Fruit fly (Drosophila melanogaster) whole organism, prepupa: ENCODE measurements around the gene wdb.

Source experiments
- Blimp-1 ChIP-seq: fragments of 200-800 bp; sonication (Bioruptor generic); optimal IDR thresholded peaks from 3 replicates; lab custom pipeline; 2017; ENCODE audit warnings: missing biosample characterization, missing genetic modification characterization, mild to moderate bottlenecking, moderate library complexity, missing genetic modification reagents
- CG10631 ChIP-seq: fragments of 200-800 bp; sonication (Bioruptor generic); optimal IDR thresholded peaks from 2 replicates; lab custom pipeline; 2016; ENCODE audit warnings: missing biosample characterization, missing genetic modification characterization
- CG11294 ChIP-seq: fragments of 200-800 bp; sonication (Bioruptor generic); IDR thresholded peaks from 2 replicates; pipeline ENCODE4 v1.3.6; 2022; ENCODE audit warnings: missing biosample characterization, missing genetic modification characterization
- CG11762 ChIP-seq: fragments of 200-800 bp; sonication (Bioruptor generic); optimal IDR thresholded peaks from 3 replicates; lab custom pipeline; 2016; ENCODE audit warnings: missing biosample characterization, missing genetic modification characterization; ENCODE audit not compliant: insufficient read depth
- CG11902 ChIP-seq: fragments of 200-800 bp; sonication (Bioruptor generic); optimal IDR thresholded peaks from 3 replicates; lab custom pipeline; 2016; ENCODE audit warnings: missing biosample characterization, missing genetic modification characterization
- CG15336 ChIP-seq: fragments of 200-800 bp; sonication (Bioruptor generic); IDR thresholded peaks from 2 replicates; pipeline ENCODE4 v1.3.6; 2022; ENCODE audit warnings: missing biosample characterization, missing genetic modification characterization
- CG1621 ChIP-seq: fragments of 200-800 bp; sonication (Bioruptor generic); optimal IDR thresholded peaks from 3 replicates; lab custom pipeline; 2018; ENCODE audit warnings: missing biosample characterization, mild to moderate bottlenecking, missing genetic modification characterization
- CG16779 ChIP-seq: fragments of 200-800 bp; sonication (Bioruptor generic); optimal IDR thresholded peaks from 3 replicates; lab custom pipeline; 2017; ENCODE audit warnings: missing biosample characterization, mild to moderate bottlenecking, missing genetic modification characterization
- CG3032 ChIP-seq: fragments of 200-800 bp; optimal IDR thresholded peaks from 2 replicates; lab custom pipeline; 2019; ENCODE audit warnings: missing biosample characterization, mild to moderate bottlenecking, missing genetic modification characterization, moderate library complexity
- CG31627 ChIP-seq: fragments of 200-800 bp; sonication (Bioruptor generic); optimal IDR thresholded peaks from 3 replicates; lab custom pipeline; 2016; ENCODE audit warnings: missing biosample characterization, missing genetic modification characterization
- CG32006 ChIP-seq: fragments of 200-800 bp; sonication (Bioruptor generic); optimal IDR thresholded peaks from 3 replicates; lab custom pipeline; 2017; ENCODE audit warnings: missing biosample characterization, mild to moderate bottlenecking, missing genetic modification characterization
- CG34406 ChIP-seq: fragments of 200-800 bp; sonication (Bioruptor generic); optimal IDR thresholded peaks from 3 replicates; lab custom pipeline; 2016; ENCODE audit warnings: missing biosample characterization, missing genetic modification characterization
- CG4318 ChIP-seq: fragments of 200-800 bp; sonication (Bioruptor generic); optimal IDR thresholded peaks from 3 replicates; lab custom pipeline; 2017; ENCODE audit warnings: missing biosample characterization, mild to moderate bottlenecking, missing genetic modification characterization
- CG6163 ChIP-seq: fragments of 200-800 bp; sonication (Bioruptor generic); IDR thresholded peaks from 3 replicates; pipeline ENCODE4 v1.3.6; 2022; ENCODE audit warnings: missing biosample characterization, missing genetic modification characterization
- CG6276 ChIP-seq: fragments of 200-800 bp; sonication (Bioruptor generic); optimal IDR thresholded peaks from 2 replicates; lab custom pipeline; 2017; ENCODE audit warnings: missing biosample characterization, mild to moderate bottlenecking, missing genetic modification characterization
- CG6808 ChIP-seq: fragments of 200-800 bp; sonication (Bioruptor generic); optimal IDR thresholded peaks from 3 replicates; lab custom pipeline; 2017; ENCODE audit warnings: missing biosample characterization, missing genetic modification characterization, mild to moderate bottlenecking, moderate library complexity, missing genetic modification reagents
- CG6854 ChIP-seq: fragments of 200-800 bp; sonication (Bioruptor generic); optimal IDR thresholded peaks from 2 replicates; lab custom pipeline; 2017; ENCODE audit warnings: missing biosample characterization, mild to moderate bottlenecking, missing genetic modification characterization
- CG7368 ChIP-seq: fragments of 200-800 bp; sonication (Bioruptor generic); optimal IDR thresholded peaks from 3 replicates; lab custom pipeline; 2016; ENCODE audit warnings: missing biosample characterization, missing genetic modification characterization
- CG8632 ChIP-seq: fragments of 200-800 bp; sonication (Bioruptor generic); optimal IDR thresholded peaks from 3 replicates; lab custom pipeline; 2016; ENCODE audit warnings: missing biosample characterization, missing genetic modification characterization
- CG9139 ChIP-seq: fragments of 200-800 bp; sonication (Bioruptor generic); optimal IDR thresholded peaks from 3 replicates; lab custom pipeline; 2017; ENCODE audit warnings: missing biosample characterization, mild to moderate bottlenecking, missing genetic modification characterization
- Eip75B ChIP-seq: fragments of 200-800 bp; sonication (Bioruptor generic); optimal IDR thresholded peaks from 3 replicates; lab custom pipeline; 2016; ENCODE audit warnings: missing biosample characterization, missing genetic modification characterization
- Eip78C ChIP-seq: fragments of 200-800 bp; sonication (Bioruptor generic); peaks from one replicate; lab custom pipeline; 2016; ENCODE audit warnings: missing biosample characterization, missing genetic modification characterization
- Eip93F ChIP-seq: fragments of 200-800 bp; sonication (Bioruptor generic); optimal IDR thresholded peaks from 2 replicates; lab custom pipeline; 2016; ENCODE audit warnings: missing biosample characterization, mild to moderate bottlenecking, missing genetic modification characterization
- Ets96B ChIP-seq: fragments of 200-800 bp; optimal IDR thresholded peaks from 2 replicates; lab custom pipeline; 2019; ENCODE audit warnings: missing biosample characterization, mild to moderate bottlenecking, missing genetic modification characterization, moderate library complexity
- Gug ChIP-seq: fragments of 200-800 bp; sonication (Bioruptor generic); IDR thresholded peaks from 2 replicates; pipeline ENCODE4 v1.3.6; 2022; ENCODE audit warnings: missing biosample characterization, missing genetic modification characterization
- Hr39 ChIP-seq: fragments of 200-800 bp; sonication (Bioruptor generic); optimal IDR thresholded peaks from 2 replicates; lab custom pipeline; 2016; ENCODE audit warnings: missing biosample characterization, missing genetic modification characterization
- Hr4 ChIP-seq: fragments of 200-800 bp; sonication (Bioruptor generic); optimal IDR thresholded peaks from 3 replicates; lab custom pipeline; 2016; ENCODE audit warnings: missing biosample characterization, missing genetic modification characterization
- Lpt ChIP-seq: fragments of 200-800 bp; sonication (Bioruptor generic); optimal IDR thresholded peaks from 3 replicates; lab custom pipeline; 2016; ENCODE audit warnings: missing biosample characterization, missing genetic modification characterization
- Met ChIP-seq: fragments of 200-800 bp; sonication (Bioruptor generic); optimal IDR thresholded peaks from 3 replicates; lab custom pipeline; 2016; ENCODE audit warnings: missing biosample characterization, missing genetic modification characterization
- OdsH ChIP-seq: fragments of 200-800 bp; sonication (Bioruptor generic); optimal IDR thresholded peaks from 3 replicates; lab custom pipeline; 2016; ENCODE audit warnings: missing biosample characterization, missing genetic modification characterization
- Sox14 ChIP-seq: fragments of 200-800 bp; sonication (Bioruptor generic); optimal IDR thresholded peaks from 3 replicates; lab custom pipeline; 2016; ENCODE audit warnings: missing biosample characterization, missing genetic modification characterization
- Sox15 ChIP-seq: fragments of 200-800 bp; sonication (Bioruptor generic); optimal IDR thresholded peaks from 3 replicates; lab custom pipeline; 2016; ENCODE audit warnings: missing biosample characterization, missing genetic modification characterization
- acj6 ChIP-seq: fragments of 200-800 bp; sonication (Bioruptor generic); optimal IDR thresholded peaks from 3 replicates; lab custom pipeline; 2016; ENCODE audit warnings: missing biosample characterization, missing genetic modification characterization
- cyc ChIP-seq: fragments of 200-800 bp; sonication (Bioruptor generic); optimal IDR thresholded peaks from 3 replicates; lab custom pipeline; 2016; ENCODE audit warnings: missing biosample characterization, missing genetic modification characterization
- dac ChIP-seq: fragments of 200-800 bp; sonication (Bioruptor generic); optimal IDR thresholded peaks from 2 replicates; lab custom pipeline; 2017; ENCODE audit warnings: missing biosample characterization, mild to moderate bottlenecking, missing genetic modification characterization
- eg ChIP-seq: fragments of 200-800 bp; sonication (Bioruptor generic); IDR thresholded peaks from 3 replicates; pipeline ENCODE4 v1.3.6; 2022; ENCODE audit warnings: missing biosample characterization, missing genetic modification characterization
- esn ChIP-seq: fragments of 200-800 bp; sonication (Bioruptor generic); optimal IDR thresholded peaks from 2 replicates; lab custom pipeline; 2016; ENCODE audit warnings: missing biosample characterization, mild to moderate bottlenecking, missing genetic modification characterization, moderate library complexity
- fd59A ChIP-seq: fragments of 200-800 bp; sonication (Bioruptor generic); optimal IDR thresholded peaks from 2 replicates; lab custom pipeline; 2017; ENCODE audit warnings: missing biosample characterization, mild to moderate bottlenecking, missing genetic modification characterization, missing genetic modification reagents
- fd85E ChIP-seq: fragments of 200-800 bp; sonication (Bioruptor generic); optimal IDR thresholded peaks from 3 replicates; lab custom pipeline; 2016; ENCODE audit warnings: missing biosample characterization, missing genetic modification characterization
- fkh ChIP-seq: fragments of 200-800 bp; sonication (Bioruptor generic); optimal IDR thresholded peaks from 3 replicates; lab custom pipeline; 2017; ENCODE audit warnings: missing biosample characterization, mild to moderate bottlenecking, missing genetic modification characterization, moderate library complexity
- lz ChIP-seq: fragments of 200-800 bp; sonication (Bioruptor generic); optimal IDR thresholded peaks from 3 replicates; lab custom pipeline; 2016; ENCODE audit warnings: missing biosample characterization, missing genetic modification characterization
- net ChIP-seq: fragments of 200-800 bp; sonication (Bioruptor generic); optimal IDR thresholded peaks from 3 replicates; lab custom pipeline; 2016; ENCODE audit warnings: missing biosample characterization, missing genetic modification characterization
- salr ChIP-seq, 2 experiments: fragments of 200-800 bp; sonication (Bioruptor generic); optimal IDR thresholded peaks; 3 replicates each; lab custom pipeline; 2016 to 2018; ENCODE audit warnings: missing biosample characterization in 2 of 2, missing genetic modification characterization in 2 of 2, mild to moderate bottlenecking in 1 of 2
- ss ChIP-seq, 2 experiments: fragments of 200-800 bp; sonication (Bioruptor generic); optimal IDR thresholded peaks; 2 replicates in 1 of 2; 3 replicates in 1 of 2; lab custom pipeline; 2017 to 2018; ENCODE audit warnings: mild to moderate bottlenecking in 2 of 2, missing biosample characterization in 2 of 2, missing genetic modification characterization in 2 of 2, moderate library complexity in 1 of 2
- svp ChIP-seq: fragments of 200-800 bp; sonication (Bioruptor generic); peaks from one replicate; lab custom pipeline; 2016; ENCODE audit warnings: missing biosample characterization, missing genetic modification characterization

The wdb gene

DNA sequence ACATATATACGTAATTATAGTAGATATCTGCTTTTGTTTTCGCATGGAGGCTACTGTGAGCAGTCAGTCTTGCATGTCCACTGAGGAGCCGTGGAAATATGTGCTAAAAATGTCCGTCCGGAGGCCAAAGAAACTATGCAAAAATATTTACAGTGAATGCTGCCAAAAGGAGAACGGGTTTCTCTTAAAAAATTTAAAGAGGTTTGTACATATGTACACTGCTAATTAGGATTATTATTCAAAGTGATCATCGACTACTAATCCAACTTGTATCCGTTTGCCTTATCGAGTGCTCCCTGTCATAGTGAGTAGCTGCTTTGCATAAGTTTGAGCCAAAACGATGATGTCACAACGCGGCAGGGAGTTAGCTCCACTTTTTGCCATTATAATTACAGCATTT, 25.1 kb downstream of the wdb start (continued):
- TF ChIP-seq fkh (GFP tag; lab: Kevin White, UChicago) = no peak
- peak; percentile 52 for TF ChIP-seq CG11902 (GFP tag; lab: Kevin White, UChicago)
- no peak for TF ChIP-seq CG9139
- peak; percentile 2 for TF ChIP-seq dac
- TF ChIP-seq Eip78C (GFP tag; lab: Kevin White, UChicago) = peak; percentile 87
- TF ChIP-seq Met (GFP tag; lab: Kevin White, UChicago) = peak; percentile 51
- peak; percentile 59 for TF ChIP-seq CG6276 (GFP tag; lab: Kevin White, UChicago)
- TF ChIP-seq eg (GFP tag; lab: Robert Waterston, UW) = peak; percentile 88
- TF ChIP-seq cyc (GFP tag; lab: Kevin White, UChicago) = peak; percentile 66
- TF ChIP-seq Sox14 (GFP tag; lab: Kevin White, UChicago) = peak; percentile 27
- TF ChIP-seq ss (GFP tag; optimal IDR thresholded peaks at IDR 0.05; lab: Kevin White, UChicago) = no peak
- TF ChIP-seq, all 60 proteins: peak for 44

DNA sequence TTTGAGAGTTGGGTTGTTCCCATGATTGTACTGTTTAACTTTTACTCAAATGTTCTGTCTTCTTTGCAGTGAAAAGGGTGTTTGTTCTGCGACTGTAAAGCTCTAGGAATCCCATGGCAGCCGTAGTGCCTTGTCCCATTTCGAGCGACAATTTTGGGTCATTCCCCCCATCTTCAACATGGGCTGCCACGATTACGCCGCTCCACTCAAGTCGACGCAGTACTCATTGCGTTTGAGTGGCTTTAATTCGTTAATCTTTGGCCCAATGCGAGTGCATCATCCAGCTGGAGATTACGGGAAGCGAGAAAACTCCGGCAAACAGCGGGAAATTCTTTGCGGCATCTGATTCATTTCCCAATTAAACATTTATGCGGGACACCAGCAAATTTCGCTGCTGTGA, 25.6 kb downstream of the wdb start:
- TF ChIP-seq Ets96B (tag; lab: Kevin White, UChicago) (no peak), svp (peak; percentile 89)

DNA sequence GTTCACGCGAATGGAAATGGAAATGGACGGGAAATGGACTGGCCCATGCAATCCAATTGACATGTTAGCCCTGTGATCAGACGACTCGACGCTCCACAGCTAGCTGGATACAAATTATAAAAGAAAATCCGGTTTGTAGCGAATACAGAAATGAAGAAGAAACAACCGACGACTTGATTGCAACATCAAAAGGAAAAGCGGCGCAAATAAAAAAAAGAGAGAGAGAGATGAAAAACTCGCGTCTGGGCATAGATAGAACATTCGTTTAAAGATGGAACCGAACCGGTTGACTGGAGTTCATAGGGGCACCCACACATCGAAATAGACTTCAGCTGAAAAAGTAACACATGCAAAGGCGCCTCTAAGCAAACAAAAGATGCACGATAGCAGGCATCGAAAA, 26.2 kb downstream of the wdb start:
- TF ChIP-seq CG1621 (tag; lab: Kevin White, UChicago) (no peak), Eip93F (GFP tag; lab: Kevin White, UChicago) (no peak), Eip75B (no peak), CG6276 (GFP tag; lab: Kevin White, UChicago) (no peak), CG6808 (no peak), CG3032 (no peak), acj6 (GFP tag; lab: Kevin White, UChicago) (no peak), CG16779 (no peak), CG34406 (no peak)

DNA sequence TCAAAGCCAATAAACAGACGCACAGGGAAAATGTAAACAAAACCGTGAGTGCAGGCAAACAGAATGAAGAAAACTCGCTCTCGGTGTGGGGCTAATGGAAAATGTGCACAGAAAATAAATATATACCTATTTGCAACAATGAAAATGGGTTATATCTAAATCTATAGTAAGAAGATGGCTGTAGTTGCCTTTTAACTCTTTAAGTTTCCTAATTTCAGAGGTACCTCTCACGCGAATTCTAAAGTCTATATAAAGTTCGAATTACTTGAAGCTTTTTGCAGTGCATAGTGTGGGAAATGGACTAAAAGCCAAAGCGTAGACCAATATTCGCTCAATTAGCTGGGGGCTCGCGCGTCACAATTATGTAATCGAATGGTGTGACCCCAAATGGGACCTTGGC, 27.1 kb downstream of the wdb start:
- TF ChIP-seq Sox14 (GFP tag; lab: Kevin White, UChicago) (peak; percentile 71), fkh (GFP tag; lab: Kevin White, UChicago) (peak; percentile 57), CG6854 (GFP tag; lab: Kevin White, UChicago) (no peak), esn (GFP tag; lab: Kevin White, UChicago) (no peak), CG8632 (GFP tag; lab: Kevin White, UChicago) (peak; percentile 37), lz (GFP tag; lab: Kevin White, UChicago) (peak; percentile 2), Blimp-1 (GFP tag; lab: Kevin White, UChicago) (no peak), salr (GFP tag; optimal IDR thresholded peaks at IDR 0.05; lab: Kevin White, UChicago) (peak in 1 of 2 experiments; percentile 69), Sox15 (GFP tag; lab: Kevin White, UChicago) (peak; percentile 14), CG32006 (peak; percentile 93), fd85E (GFP tag; lab: Kevin White, UChicago) (no peak), CG11902 (GFP tag; lab: Kevin White, UChicago) (no peak), OdsH (GFP tag; lab: Kevin White, UChicago) (peak; percentile 76), CG7368 (GFP tag; lab: Kevin White, UChicago) (peak; percentile 44), net (GFP tag; lab: Kevin White, UChicago) (peak; percentile 80), CG34406 (peak; percentile 33), Eip78C (GFP tag; lab: Kevin White, UChicago) (peak; percentile 88), Gug (peak; percentile 88), fd59A (GFP tag; lab: Kevin White, UChicago) (peak; percentile 20), CG6276 (GFP tag; lab: Kevin White, UChicago) (peak; percentile 90), CG11762 (GFP tag; lab: Kevin White, UChicago) (peak; percentile 56), Hr4 (peak; percentile 91), CG9139 (no peak), acj6 (GFP tag; lab: Kevin White, UChicago) (peak; percentile 71), CG4318 (peak; percentile 83), CG10631 (GFP tag; lab: Kevin White, UChicago) (peak; percentile 73), dac (peak; percentile 81), CG11294 (peak; percentile 89), Eip75B (peak; percentile 49), CG6163 (GFP tag; lab: Robert Waterston, UW) (peak; percentile 84), Lpt (GFP tag; lab: Kevin White, UChicago) (peak; percentile 85), CG15336 (GFP tag; lab: Robert Waterston, UW) (peak; percentile 94), CG31627 (peak; percentile 12), Hr39 (GFP tag; lab: Kevin White, UChicago) (peak; percentile 27)
